Worm (Caenorhabditis elegans) whole organism, L4/young adult: ENCODE measurements around the gene C15B12.2.

ENCODE experiments used
- W03F9.2 ChIP-seq: fragments of 150-350 bp; optimal IDR thresholded peaks from 2 replicates; lab custom pipeline; 2014; ENCODE audit warnings: missing biosample characterization, missing genetic modification characterization
- dao-5 ChIP-seq: sonication (generic microtip); optimal IDR thresholded peaks from 2 replicates; lab custom pipeline; 2016; ENCODE audit warnings: missing genotype, missing genetic modification characterization, moderate library complexity, missing compliant biosample characterization
- him-1 ChIP-seq: sonication (generic microtip); optimal IDR thresholded peaks from 2 replicates; lab custom pipeline; 2016; ENCODE audit warnings: missing genotype, missing genetic modification reagents, missing genetic modification characterization, missing compliant biosample characterization

The C15B12.2 gene

ce11 chrX:6484780-6485179 is 21.6 kb downstream of the C15B12.2 start, which contains the start of gene gar-1:
Gene gar-1 (minus strand): TSS chrX:6484880.
- TF ChIP-seq W03F9.2 (no peak), dao-5 (tag; lab: Kevin White, UChicago) (no peak), him-1 (tag; lab: Kevin White, UChicago) (no peak)

ce11 chrX:6499736-6500135 is 36.5 kb downstream of the C15B12.2 start, which contains the start of gene actl-1:
Gene actl-1 (minus strand): TSS chrX:6499836.
- TF ChIP-seq dao-5 (tag; lab: Kevin White, UChicago) (no peak), W03F9.2 (no peak), him-1 (tag; lab: Kevin White, UChicago) (no peak)

ce11 chrX:6503148-6503547 is 39.9 kb downstream of the C15B12.2 start:
- TF ChIP-seq him-1 (tag; lab: Kevin White, UChicago) (no peak), dao-5 (tag; lab: Kevin White, UChicago) (no peak), W03F9.2 (no peak)

ce11 chrX:6505008-6505407 is 41.8 kb downstream of the C15B12.2 start, which contains the start of gene cdf-1:
Gene cdf-1 (minus strand): TSS chrX:6505143.
- TF ChIP-seq W03F9.2 (no peak), dao-5 (tag; lab: Kevin White, UChicago) (no peak), him-1 (tag; lab: Kevin White, UChicago) (no peak)

- TF ChIP-seq him-1 (tag; lab: Kevin White, UChicago) (no peak), W03F9.2 (no peak), dao-5 (tag; lab: Kevin White, UChicago) (no peak)
These were observed 42.5 kb downstream of the C15B12.2 start, which contains the start of gene glr-8 for ce11 chrX:6505662-6506061. Gene glr-8 (plus strand): TSS chrX:6505980.

- TF ChIP-seq W03F9.2 (no peak), him-1 (tag; lab: Kevin White, UChicago) (no peak)
These were observed 44.5 kb downstream of the C15B12.2 start for ce11 chrX:6507734-6508133.

ce11 chrX:6509813-6510212 is 46.6 kb downstream of the C15B12.2 start:
- TF ChIP-seq dao-5 (tag; lab: Kevin White, UChicago): no peak
- TF ChIP-seq him-1 (tag; lab: Kevin White, UChicago): no peak
- TF ChIP-seq W03F9.2: no peak

- no peak for TF ChIP-seq dao-5 (tag; lab: Kevin White, UChicago)
- no peak for TF ChIP-seq W03F9.2
- no peak for TF ChIP-seq him-1 (tag; lab: Kevin White, UChicago)
These were observed 47.4 kb downstream of the C15B12.2 start, which contains the start of gene ttr-36 for ce11 chrX:6510627-6511026. Gene ttr-36 (plus strand): TSS chrX:6510927.

ce11 chrX:6511985-6512384 is 48.8 kb downstream of the C15B12.2 start, which contains the start of gene ttr-35:
Gene ttr-35 (plus strand): TSS chrX:6512285.
- TF ChIP-seq dao-5 (tag; lab: Kevin White, UChicago) (no peak), him-1 (tag; lab: Kevin White, UChicago) (no peak), W03F9.2 (no peak)

ce11 chrX:6514466-6514865 is 51.3 kb downstream of the C15B12.2 start:
- TF ChIP-seq W03F9.2: no peak
- no peak for TF ChIP-seq him-1 (tag; lab: Kevin White, UChicago)

ce11 chrX:6515267-6515666 is 52.1 kb downstream of the C15B12.2 start:
- no peak for TF ChIP-seq him-1 (tag; lab: Kevin White, UChicago)
- no peak for TF ChIP-seq dao-5 (tag; lab: Kevin White, UChicago)
- no peak for TF ChIP-seq W03F9.2
